Worm (Caenorhabditis elegans) whole organism, late embryonic: ENCODE measurements around the gene C14B9.2.

Experiments
- C08G9.2 ChIP-seq: sonication (generic microtip); optimal IDR thresholded peaks from 2 replicates; lab custom pipeline; 2016; ENCODE audit warnings: mild to moderate bottlenecking, missing genetic modification characterization, moderate library complexity, missing compliant biosample characterization
- T23F11.4 ChIP-seq: fragments of 200-800 bp; sonication (Bioruptor generic); optimal IDR thresholded peaks from 2 replicates; lab custom pipeline; 2018; ENCODE audit warnings: mild to moderate bottlenecking, missing genetic modification characterization, missing compliant biosample characterization
- Y22D7AL.16 ChIP-seq: sonication (generic microtip); optimal IDR thresholded peaks from 2 replicates; lab custom pipeline; 2016; ENCODE audit warnings: missing genetic modification characterization, missing compliant biosample characterization
- ahr-1 ChIP-seq: sonication (generic microtip); optimal IDR thresholded peaks from 2 replicates; lab custom pipeline; 2016; ENCODE audit warnings: missing genetic modification characterization, missing compliant biosample characterization
- ceh-22 ChIP-seq: sonication (generic microtip); optimal IDR thresholded peaks from 2 replicates; lab custom pipeline; 2017; ENCODE audit warnings: missing biosample characterization, missing genetic modification characterization
- ceh-30 ChIP-seq: fragments of 150-350 bp; optimal IDR thresholded peaks from 2 replicates; lab custom pipeline; 2014; ENCODE audit warnings: missing biosample characterization, missing genetic modification characterization
- ceh-31 ChIP-seq: sonication (generic microtip); optimal IDR thresholded peaks from 2 replicates; lab custom pipeline; 2016; ENCODE audit warnings: missing genetic modification characterization, missing compliant biosample characterization
- dmd-4 ChIP-seq: sonication (generic microtip); optimal IDR thresholded peaks from 2 replicates; lab custom pipeline; 2016; ENCODE audit warnings: borderline replicate concordance, missing genetic modification characterization, missing compliant biosample characterization
- dve-1 ChIP-seq: sonication (generic microtip); optimal IDR thresholded peaks from 2 replicates; lab custom pipeline; 2017; ENCODE audit warnings: antibody characterized with exemption, mild to moderate bottlenecking, missing genetic modification characterization, missing compliant biosample characterization
- elt-4 ChIP-seq: sonication (generic microtip); optimal IDR thresholded peaks from 2 replicates; lab custom pipeline; 2016; ENCODE audit warnings: missing genetic modification characterization, missing compliant biosample characterization
- ets-4 ChIP-seq: sonication (generic microtip); optimal IDR thresholded peaks from 2 replicates; lab custom pipeline; 2016; ENCODE audit warnings: missing genetic modification characterization, missing compliant biosample characterization
- fax-1 ChIP-seq: sonication (generic microtip); optimal IDR thresholded peaks from 2 replicates; lab custom pipeline; 2016; ENCODE audit warnings: missing genotype, missing genetic modification characterization, missing compliant biosample characterization
- fkh-10 ChIP-seq: fragments of 150-350 bp; optimal IDR thresholded peaks from 2 replicates; lab custom pipeline; 2014; ENCODE audit warnings: missing biosample characterization, missing genetic modification reagents, missing genetic modification characterization
- fkh-6 ChIP-seq: sonication (generic microtip); optimal IDR thresholded peaks from 2 replicates; lab custom pipeline; 2016; ENCODE audit warnings: missing genetic modification characterization, missing compliant biosample characterization
- gmeb-2 ChIP-seq: sonication (generic microtip); optimal IDR thresholded peaks from 2 replicates; lab custom pipeline; 2016; ENCODE audit warnings: missing genetic modification characterization, inconsistent platforms, missing compliant biosample characterization
- hlh-15 ChIP-seq: sonication (generic microtip); optimal IDR thresholded peaks from 2 replicates; lab custom pipeline; 2016; ENCODE audit warnings: missing genetic modification characterization, missing compliant biosample characterization
- hlh-30 ChIP-seq: sonication (generic microtip); optimal IDR thresholded peaks from 2 replicates; lab custom pipeline; 2017; ENCODE audit warnings: antibody characterized with exemption, missing genetic modification characterization, missing compliant biosample characterization; ENCODE audit not compliant: insufficient read depth
- lim-6 ChIP-seq: sonication (generic microtip); optimal IDR thresholded peaks from 2 replicates; lab custom pipeline; 2016; ENCODE audit warnings: missing genetic modification characterization, missing compliant biosample characterization
- nfya-1 ChIP-seq: sonication (generic microtip); optimal IDR thresholded peaks from 2 replicates; lab custom pipeline; 2017; ENCODE audit warnings: missing genetic modification characterization, mild to moderate bottlenecking, missing compliant biosample characterization, antibody characterized with exemption, moderate library complexity
- nhr-232 ChIP-seq: sonication (generic microtip); optimal IDR thresholded peaks from 2 replicates; lab custom pipeline; 2016; ENCODE audit warnings: missing genetic modification characterization, missing compliant biosample characterization
- npax-4 ChIP-seq: sonication (generic microtip); optimal IDR thresholded peaks from 2 replicates; lab custom pipeline; 2016; ENCODE audit warnings: missing genetic modification characterization, missing compliant biosample characterization
- odd-2 ChIP-seq: sonication (generic microtip); optimal IDR thresholded peaks from 2 replicates; lab custom pipeline; 2017; ENCODE audit warnings: antibody characterized with exemption, mild to moderate bottlenecking, missing genetic modification characterization, missing compliant biosample characterization
- pag-3 ChIP-seq: sonication (generic microtip); optimal IDR thresholded peaks from 2 replicates; lab custom pipeline; 2016; ENCODE audit warnings: missing compliant biosample characterization, missing genetic modification characterization, borderline replicate concordance
- pat-9 ChIP-seq: fragments of 200-800 bp; sonication (Bioruptor generic); optimal IDR thresholded peaks from 2 replicates; lab custom pipeline; 2018; ENCODE audit warnings: mild to moderate bottlenecking, missing genetic modification characterization, moderate library complexity, missing compliant biosample characterization
- pax-1 ChIP-seq: fragments of 150-350 bp; optimal IDR thresholded peaks from 2 replicates; lab custom pipeline; 2014; ENCODE audit warnings: missing biosample characterization, missing genetic modification characterization
- pha-2 ChIP-seq: sonication (generic microtip); optimal IDR thresholded peaks from 2 replicates; lab custom pipeline; 2017; ENCODE audit warnings: mild to moderate bottlenecking, missing genetic modification characterization, missing compliant biosample characterization
- pha-4 ChIP-seq: fragments of 150-350 bp; optimal IDR thresholded peaks from 2 replicates; lab custom pipeline; 2018; ENCODE audit warnings: missing biosample characterization, missing genetic modification reagents, missing genetic modification characterization
- pqm-1 ChIP-seq: sonication (generic microtip); optimal IDR thresholded peaks from 2 replicates; lab custom pipeline; 2016; ENCODE audit warnings: missing genetic modification characterization, missing compliant biosample characterization
- pros-1 ChIP-seq: fragments of 150-350 bp; optimal IDR thresholded peaks from 2 replicates; lab custom pipeline; 2014; ENCODE audit warnings: missing biosample characterization, missing genetic modification reagents, missing genetic modification characterization
- ref-2 ChIP-seq: sonication (generic microtip); optimal IDR thresholded peaks from 2 replicates; lab custom pipeline; 2016; ENCODE audit warnings: missing genetic modification characterization, missing compliant biosample characterization
- sdc-2 ChIP-seq: sonication (generic microtip); optimal IDR thresholded peaks from 2 replicates; lab custom pipeline; 2016; ENCODE audit warnings: missing genotype, missing genetic modification characterization, missing compliant biosample characterization
- sox-2 ChIP-seq: fragments of 200-800 bp; sonication (Bioruptor generic); IDR thresholded peaks from 2 replicates; pipeline ENCODE4 v1.3.6; 2022; ENCODE audit warnings: missing genetic modification reagents, missing genetic modification characterization, missing compliant biosample characterization
- tbx-7 ChIP-seq: sonication (generic microtip); optimal IDR thresholded peaks from 2 replicates; lab custom pipeline; 2016; ENCODE audit warnings: missing genotype, missing genetic modification characterization, missing compliant biosample characterization
- unc-42 ChIP-seq: sonication (generic microtip); optimal IDR thresholded peaks from 2 replicates; lab custom pipeline; 2016; ENCODE audit warnings: missing genotype, missing genetic modification characterization, missing compliant biosample characterization
- unc-55 ChIP-seq: sonication (generic microtip); optimal IDR thresholded peaks from 2 replicates; lab custom pipeline; 2017; ENCODE audit warnings: missing biosample characterization, missing genetic modification reagents, missing genetic modification characterization
- zip-5 ChIP-seq: sonication (generic microtip); optimal IDR thresholded peaks from 2 replicates; lab custom pipeline; 2016; ENCODE audit warnings: missing genetic modification characterization, missing compliant biosample characterization
- ztf-16 ChIP-seq: sonication (generic microtip); optimal IDR thresholded peaks from 2 replicates; lab custom pipeline; 2017; ENCODE audit warnings: missing genetic modification characterization, missing compliant biosample characterization

The C14B9.2 gene

DNA sequence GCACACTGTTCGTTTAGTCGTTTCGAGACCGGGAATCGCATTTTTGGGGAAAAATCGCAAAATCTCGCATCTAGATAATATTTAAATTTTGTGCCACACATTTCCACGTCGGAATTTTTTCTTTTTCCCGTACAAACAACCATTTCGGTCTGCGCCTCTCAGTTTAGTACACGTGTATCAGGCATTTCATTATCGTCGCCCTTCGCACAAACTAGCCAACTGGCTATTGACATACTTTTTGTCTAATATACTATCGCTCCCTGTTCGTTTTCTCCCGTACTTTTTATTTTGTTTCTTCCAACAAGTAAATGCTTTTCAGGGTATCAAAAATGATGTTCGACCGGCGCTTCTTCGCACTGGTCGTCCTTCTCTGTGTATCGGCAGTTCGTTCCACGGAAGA is at the start of gene C14B9.2:
TSS of gene C14B9.2 (plus strand) at position 320 of the 400 bp plus-strand sequence.
- TF ChIP-seq ceh-30 (tag; lab: Kevin White, UChicago) = no peak
- TF ChIP-seq ztf-16 (tag; lab: Kevin White, UChicago) = no peak
- no peak for TF ChIP-seq pqm-1 (tag; lab: Kevin White, UChicago)
- no peak for TF ChIP-seq pat-9
- TF ChIP-seq elt-4 = no peak
- TF ChIP-seq sdc-2 (tag; lab: Kevin White, UChicago) = no peak
- TF ChIP-seq nhr-232 (tag; lab: Kevin White, UChicago) = no peak
- no peak for TF ChIP-seq lim-6 (tag; lab: Kevin White, UChicago)
- no peak for TF ChIP-seq tbx-7 (tag; lab: Kevin White, UChicago)
- no peak for TF ChIP-seq sox-2 (GFP tag; lab: Robert Waterston, UW)
- no peak for TF ChIP-seq C08G9.2 (tag; lab: Kevin White, UChicago)
- no peak for TF ChIP-seq ref-2 (tag; lab: Kevin White, UChicago)
- TF ChIP-seq odd-2 (tag; lab: Kevin White, UChicago) = no peak

DNA sequence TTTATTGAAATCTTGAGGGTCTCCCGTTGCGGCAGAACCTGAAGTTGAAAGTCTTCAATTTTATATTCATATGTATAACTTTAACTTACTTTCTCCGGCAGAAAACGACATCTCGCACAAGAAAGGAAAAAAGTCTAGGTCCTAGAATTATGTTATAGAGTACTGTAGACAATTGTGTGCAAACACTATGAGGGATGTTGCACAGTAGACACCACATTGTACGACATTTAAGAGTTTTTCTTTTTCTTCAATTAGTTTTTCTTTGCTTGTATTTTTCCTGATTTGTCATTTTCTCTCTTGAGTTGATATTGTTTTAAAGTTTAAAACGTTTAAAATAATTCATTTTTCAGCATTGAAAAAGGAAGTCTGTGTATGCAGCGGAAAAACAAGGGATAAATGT is 48.1 kb upstream of the C14B9.2 start, which contains the start of the genes K06H7.7 and grp-1:
TSS of gene K06H7.7 (minus strand) at position 121 of the 400 bp plus-strand sequence.
TSS of gene grp-1 (plus strand) at position 351 of the 400 bp plus-strand sequence.
- no peak for TF ChIP-seq fax-1 (tag; lab: Kevin White, UChicago)
- no peak for TF ChIP-seq ceh-31 (tag; lab: Kevin White, UChicago)
- peak; percentile 24 for TF ChIP-seq unc-42 (tag; lab: Kevin White, UChicago)
- no peak for TF ChIP-seq ets-4
- TF ChIP-seq pha-2 (tag; lab: Kevin White, UChicago) = no peak
- TF ChIP-seq pros-1 = peak; percentile 98
- no peak for TF ChIP-seq odd-2 (tag; lab: Kevin White, UChicago)
- no peak for TF ChIP-seq fkh-6 (tag; lab: Kevin White, UChicago)
- TF ChIP-seq ceh-22 = no peak
- no peak for TF ChIP-seq dmd-4
- no peak for TF ChIP-seq fkh-10 (GFP tag; lab: Kevin White, UChicago)
- no peak for TF ChIP-seq gmeb-2 (tag; lab: Kevin White, UChicago)
- peak; percentile 12 for TF ChIP-seq unc-55
- TF ChIP-seq dve-1 = no peak
- no peak for TF ChIP-seq ahr-1 (tag; lab: Kevin White, UChicago)
- no peak for TF ChIP-seq pqm-1 (tag; lab: Kevin White, UChicago)
- no peak for TF ChIP-seq C08G9.2 (tag; lab: Kevin White, UChicago)
- TF ChIP-seq pax-1 (tag; lab: Kevin White, UChicago) = no peak
- TF ChIP-seq nfya-1 = peak; percentile 37
- TF ChIP-seq npax-4 (tag; lab: Kevin White, UChicago) = no peak
- no peak for TF ChIP-seq pag-3
- TF ChIP-seq T23F11.4 (GFP tag; lab: Kevin White, UChicago) = no peak
- TF ChIP-seq hlh-15 (tag; lab: Kevin White, UChicago) = no peak
- no peak for TF ChIP-seq Y22D7AL.16 (tag; lab: Kevin White, UChicago)
- TF ChIP-seq hlh-30 (tag; lab: Kevin White, UChicago) = no peak
- TF ChIP-seq zip-5 (tag; lab: Kevin White, UChicago) = no peak
- TF ChIP-seq ceh-30 (tag; lab: Kevin White, UChicago) = peak; percentile 25

DNA sequence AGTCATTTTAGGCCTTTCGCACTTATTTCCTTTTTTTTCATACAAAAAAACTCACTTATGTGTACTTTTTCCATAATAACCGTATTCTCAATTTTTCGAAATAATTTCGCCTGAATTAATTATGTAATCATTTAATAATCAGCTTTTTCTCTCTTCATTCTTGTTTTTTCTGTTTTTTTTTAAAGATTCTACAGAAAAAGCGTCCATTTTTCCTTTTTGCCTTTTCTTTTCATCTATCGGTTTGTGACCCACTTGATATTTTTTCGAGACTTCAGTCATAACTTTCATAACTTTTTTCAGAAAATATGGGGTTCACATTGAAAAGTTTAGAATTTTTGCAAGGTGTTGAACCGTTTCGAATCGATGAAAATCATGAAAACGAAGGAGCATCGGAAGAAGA is 45.2 kb upstream of the C14B9.2 start, which contains the start of gene vms-1:
TSS of gene vms-1 (plus strand) at position 301 of the 400 bp plus-strand sequence.
- no peak for TF ChIP-seq ceh-22

DNA sequence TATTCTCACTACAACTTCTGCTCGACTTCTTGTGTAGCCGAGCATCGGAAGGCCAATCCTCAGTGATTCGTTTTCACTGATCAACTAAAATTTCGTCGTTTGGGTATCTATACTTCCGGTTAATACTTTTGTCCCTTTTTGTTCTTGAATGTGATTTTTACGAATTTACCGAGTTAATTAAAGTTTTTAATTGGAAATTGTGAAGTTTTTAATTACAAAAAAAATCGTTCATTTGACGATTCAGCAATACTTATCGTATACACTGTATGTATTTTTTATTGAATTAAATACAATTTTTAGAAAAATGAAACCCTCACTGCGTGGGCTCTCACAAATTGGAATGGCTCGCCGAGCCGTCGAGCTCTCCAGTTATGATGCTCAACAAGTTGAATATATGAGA is 42.1 kb upstream of the C14B9.2 start, which contains the start of gene idi-1:
TSS of gene idi-1 (plus strand) at position 301 of the 400 bp plus-strand sequence.
- TF ChIP-seq hlh-30 (tag; lab: Kevin White, UChicago) = no peak
- no peak for TF ChIP-seq lim-6 (tag; lab: Kevin White, UChicago)
- TF ChIP-seq ets-4 = no peak
- no peak for TF ChIP-seq pha-4 (tag; lab: Kevin White, UChicago)
